Worm (Caenorhabditis elegans) whole organism, early embryonic: ENCODE results near the gene lipl-4.
A peak's percentile ranks its signal among the peaks of the same experiment; 100 is the strongest.

ENCODE experiments used
- B0310.2 ChIP-seq: sonication (generic microtip); optimal IDR thresholded peaks from 2 replicates; lab custom pipeline; 2016; ENCODE audit warnings: mild to moderate bottlenecking, missing genetic modification characterization, missing compliant biosample characterization
- F13C5.2 ChIP-seq: sonication (generic microtip); optimal IDR thresholded peaks from 2 replicates; lab custom pipeline; 2017; ENCODE audit warnings: mild to moderate bottlenecking, missing genetic modification characterization, inconsistent platforms, missing compliant biosample characterization
- aly-1 ChIP-seq: sonication (generic microtip); optimal IDR thresholded peaks from 2 replicates; lab custom pipeline; 2016; ENCODE audit warnings: missing genetic modification characterization, missing compliant biosample characterization
- ama-1 ChIP-seq: fragments of 150-350 bp; optimal IDR thresholded peaks from 2 replicates; lab custom pipeline; 2014
- ceh-13 ChIP-seq: fragments of 200-800 bp; sonication (Bioruptor generic); optimal IDR thresholded peaks from 2 replicates; lab custom pipeline; 2018; ENCODE audit warnings: mild to moderate bottlenecking, missing genetic modification characterization, missing compliant biosample characterization
- ceh-36 ChIP-seq: sonication (generic microtip); optimal IDR thresholded peaks from 2 replicates; lab custom pipeline; 2016; ENCODE audit warnings: missing genetic modification characterization, inconsistent platforms, missing compliant biosample characterization
- ets-7 ChIP-seq: sonication (generic microtip); optimal IDR thresholded peaks from 2 replicates; lab custom pipeline; 2016; ENCODE audit warnings: missing genotype, missing genetic modification characterization, missing compliant biosample characterization
- flt-1 ChIP-seq: fragments of 200-800 bp; sonication (Bioruptor generic); IDR thresholded peaks from 2 replicates; pipeline ENCODE4 v1.3.6; 2022; ENCODE audit warnings: missing genetic modification characterization, missing compliant biosample characterization
- hmbx-1 ChIP-seq: sonication (generic microtip); optimal IDR thresholded peaks from 2 replicates; lab custom pipeline; 2016; ENCODE audit warnings: mild to moderate bottlenecking, missing genetic modification characterization, missing compliant biosample characterization
- hmg-4 ChIP-seq: fragments of 200-800 bp; sonication (Bioruptor generic); optimal IDR thresholded peaks from 2 replicates; lab custom pipeline; 2018; ENCODE audit warnings: mild to moderate bottlenecking, missing genetic modification characterization, missing compliant biosample characterization
- hnd-1 ChIP-seq: sonication (generic microtip); optimal IDR thresholded peaks from 2 replicates; lab custom pipeline; 2016; ENCODE audit warnings: missing genetic modification characterization, missing compliant biosample characterization
- pes-1 ChIP-seq: fragments of 200-800 bp; sonication (Bioruptor generic); IDR thresholded peaks from 2 replicates; pipeline ENCODE4 v1.3.6; 2022; ENCODE audit warnings: missing genetic modification reagents, missing genetic modification characterization, missing compliant biosample characterization
- scrt-1 ChIP-seq: fragments of 200-800 bp; sonication (Bioruptor generic); IDR thresholded peaks from 2 replicates; pipeline ENCODE4 v1.3.6; 2022; ENCODE audit warnings: missing genetic modification characterization, missing compliant biosample characterization
- sea-1 ChIP-seq: fragments of 200-800 bp; sonication (Bioruptor generic); conservative IDR thresholded peaks from 2 replicates; pipeline ENCODE4 v1.3.6; 2022; ENCODE audit warnings: missing genetic modification characterization, missing compliant biosample characterization
- tbx-11 ChIP-seq: fragments of 200-800 bp; sonication (Bioruptor generic); IDR thresholded peaks from 2 replicates; pipeline ENCODE4 v1.3.6; 2022; ENCODE audit warnings: missing genetic modification characterization, missing compliant biosample characterization
- tbx-37 ChIP-seq: fragments of 200-800 bp; sonication (Bioruptor generic); conservative IDR thresholded peaks from 2 replicates; pipeline ENCODE4 v1.3.6; 2022; ENCODE audit warnings: missing genetic modification reagents, missing genetic modification characterization, missing compliant biosample characterization
- tra-4 ChIP-seq: sonication (generic microtip); optimal IDR thresholded peaks from 2 replicates; lab custom pipeline; 2017; ENCODE audit warnings: missing genetic modification characterization, missing compliant biosample characterization

Gene lipl-4

DNA sequence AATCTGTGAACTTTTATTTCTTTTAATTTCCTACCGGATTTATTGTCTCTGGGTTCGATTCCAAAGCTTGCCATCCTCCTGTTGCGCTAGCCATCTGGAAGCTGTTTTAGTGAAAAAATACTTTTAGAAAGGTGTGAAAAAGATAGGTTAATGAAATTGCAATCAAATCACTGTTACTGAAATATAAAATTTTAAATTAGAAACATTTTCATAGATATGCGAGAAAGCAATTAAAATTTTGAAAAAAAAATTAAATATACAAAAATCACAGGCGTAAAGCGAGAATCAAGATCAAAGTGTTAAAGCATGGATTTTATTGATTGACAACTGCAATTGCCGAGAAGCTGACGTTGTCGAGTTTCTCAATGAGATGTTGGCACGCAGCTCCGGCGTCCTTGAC is 40.3 kb upstream of the lipl-4 start, which contains the start of gene ubh-2:
Gene ubh-2, minus strand, starts transcription at position 101 of the 400 bp plus-strand sequence.
- no peak for TF ChIP-seq hmbx-1 (tag; lab: Kevin White, UChicago)
- TF ChIP-seq aly-1: no peak
- no peak for TF ChIP-seq ceh-36
- TF ChIP-seq pes-1: no peak
- TF ChIP-seq tbx-37: no peak

DNA sequence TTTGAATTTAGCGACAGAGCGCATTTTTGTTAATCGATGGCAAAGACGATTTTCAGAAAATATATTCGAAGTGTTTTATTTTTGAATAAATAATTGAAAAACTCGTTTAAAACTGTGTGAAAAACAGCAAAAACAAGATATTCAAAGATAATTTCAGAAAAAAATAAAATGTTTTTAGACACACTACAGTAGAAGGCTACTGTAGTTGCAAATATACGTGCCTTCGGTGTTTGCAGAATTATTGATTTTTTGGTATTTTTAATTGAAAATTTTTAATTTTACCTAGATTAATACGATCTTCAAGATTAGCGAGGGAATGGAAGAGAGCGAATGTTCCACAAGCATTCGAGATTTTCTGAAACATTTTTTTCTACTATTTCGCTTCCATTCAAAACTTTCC is 39.3 kb upstream of the lipl-4 start:
- TF ChIP-seq tbx-37 (no peak), ama-1 (lab: Kevin White, UChicago) (no peak), ceh-36 (no peak), B0310.2 (tag; lab: Kevin White, UChicago) (no peak), tbx-11 (GFP tag; lab: Robert Waterston, UW) (no peak), hmg-4 (GFP tag; lab: Kevin White, UChicago) (no peak), ceh-13 (GFP tag; lab: Kevin White, UChicago) (no peak), scrt-1 (GFP tag; lab: Robert Waterston, UW) (no peak), sea-1 (GFP tag; lab: Robert Waterston, UW) (no peak), aly-1 (no peak), flt-1 (GFP tag; lab: Robert Waterston, UW) (no peak), ets-7 (no peak), hmbx-1 (tag; lab: Kevin White, UChicago) (no peak)

DNA sequence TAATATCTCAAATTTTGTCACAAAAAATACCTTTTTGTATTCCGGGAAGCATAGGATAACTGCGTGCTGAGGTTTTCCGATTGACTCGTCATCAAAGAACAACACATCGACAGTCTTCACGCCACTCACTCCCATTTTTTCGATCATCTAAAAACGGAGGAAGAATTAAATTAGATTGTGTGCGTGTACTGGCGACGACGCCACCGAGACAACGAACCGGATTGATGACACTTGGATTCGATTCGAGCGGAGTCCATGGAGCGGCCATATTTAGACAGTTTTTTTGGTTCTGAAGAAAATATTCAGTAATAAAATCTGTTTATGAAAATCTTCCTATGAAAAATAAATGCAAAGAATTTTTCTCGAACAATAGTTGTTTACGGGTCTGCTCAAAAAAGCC is 38.9 kb upstream of the lipl-4 start, which contains the start of gene ubh-1:
Gene ubh-1, minus strand, starts transcription at position 289 of the 400 bp plus-strand sequence.
- no peak for TF ChIP-seq tbx-11 (GFP tag; lab: Robert Waterston, UW)
- TF ChIP-seq pes-1: no peak
- TF ChIP-seq flt-1 (GFP tag; lab: Robert Waterston, UW): no peak
- TF ChIP-seq sea-1 (GFP tag; lab: Robert Waterston, UW): no peak

ce11 chrV:6513356-6513755 is 36.6 kb upstream of the lipl-4 start:
- TF ChIP-seq sea-1 (GFP tag; lab: Robert Waterston, UW) (no peak), ceh-36 (no peak), aly-1 (no peak), hmbx-1 (tag; lab: Kevin White, UChicago) (no peak), ama-1 (lab: Kevin White, UChicago) (no peak), hmg-4 (GFP tag; lab: Kevin White, UChicago) (peak; percentile 27), pes-1 (0 out of 2 replicates have a peak, but pooled peaks have one; percentile 44), hnd-1 (no peak), tbx-37 (no peak), ets-7 (no peak)

- TF ChIP-seq ceh-36 (no peak), hnd-1 (no peak), tra-4 (no peak), B0310.2 (tag; lab: Kevin White, UChicago) (no peak)
Observed at ce11 chrV:6513786-6514430, 36.1 kb upstream of the lipl-4 start.

ce11 chrV:6514887-6515324 is 35.1 kb upstream of the lipl-4 start, which contains the start of gene dpy-11:
Gene dpy-11, minus strand, starts transcription at chrV:6515240.
- TF ChIP-seq B0310.2 (tag; lab: Kevin White, UChicago): no peak
- TF ChIP-seq hmbx-1 (tag; lab: Kevin White, UChicago): no peak
- TF ChIP-seq ama-1 (lab: Kevin White, UChicago): no peak
- no peak for TF ChIP-seq scrt-1 (GFP tag; lab: Robert Waterston, UW)
- TF ChIP-seq pes-1: no peak
- TF ChIP-seq F13C5.2: no peak
- no peak for TF ChIP-seq ceh-36
- no peak for TF ChIP-seq hnd-1
- no peak for TF ChIP-seq tbx-37
- TF ChIP-seq sea-1 (GFP tag; lab: Robert Waterston, UW): no peak
- no peak for TF ChIP-seq tbx-11 (GFP tag; lab: Robert Waterston, UW)
- TF ChIP-seq hmg-4 (GFP tag; lab: Kevin White, UChicago): no peak
- TF ChIP-seq ets-7: no peak
- TF ChIP-seq flt-1 (GFP tag; lab: Robert Waterston, UW): no peak
- no peak for TF ChIP-seq aly-1
- no peak for TF ChIP-seq ceh-13 (GFP tag; lab: Kevin White, UChicago)
- TF ChIP-seq tra-4: no peak

- no peak for TF ChIP-seq sea-1 (GFP tag; lab: Robert Waterston, UW)
- TF ChIP-seq hnd-1: no peak
- TF ChIP-seq tra-4: no peak
- no peak for TF ChIP-seq tbx-37
- no peak for TF ChIP-seq aly-1
- no peak for TF ChIP-seq ama-1 (lab: Kevin White, UChicago)
Observed at ce11 chrV:6515344-6515743, 34.6 kb upstream of the lipl-4 start.

DNA sequence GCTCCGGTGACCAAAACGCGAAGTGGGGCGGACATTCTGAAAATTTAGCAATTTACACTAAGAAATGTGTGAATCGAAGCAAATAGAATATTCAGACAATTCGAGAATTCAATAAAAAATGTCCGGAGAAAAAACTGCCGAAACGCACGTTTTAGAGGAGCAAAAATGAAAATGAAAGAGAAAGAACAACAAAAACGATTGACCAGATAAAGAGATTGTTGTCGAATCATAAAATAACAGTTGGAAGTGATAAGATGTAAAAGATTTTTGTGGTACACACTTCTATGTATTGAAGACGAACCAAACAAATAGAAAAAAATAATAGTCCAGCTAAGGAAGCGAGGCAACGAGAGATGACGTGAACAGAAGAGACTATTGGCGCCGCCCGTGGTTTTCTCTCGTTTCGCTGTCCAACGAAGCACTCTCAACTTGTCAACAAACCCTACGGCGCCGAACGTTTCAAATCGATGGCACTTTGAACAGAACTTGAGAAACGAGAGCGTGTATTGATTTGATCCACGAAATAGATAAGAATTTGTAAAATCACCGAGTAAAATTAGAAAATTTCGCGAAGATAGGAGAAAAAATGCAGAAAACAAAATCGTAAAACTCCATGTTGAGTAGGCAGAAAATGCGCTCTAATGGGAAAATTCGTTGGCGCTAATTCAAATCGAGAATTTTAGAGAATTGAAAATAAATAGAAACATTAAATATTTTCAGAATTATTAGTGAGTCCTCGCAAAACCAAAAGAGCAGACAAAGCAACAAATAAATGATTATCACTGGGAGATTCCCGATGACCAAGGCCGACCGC is 33.3 kb upstream of the lipl-4 start, which contains the start of gene mdh-1:
Gene mdh-1, minus strand, starts transcription at position 36 of the 814 bp plus-strand sequence.
- TF ChIP-seq aly-1 (no peak), tra-4 (no peak), hmbx-1 (tag; lab: Kevin White, UChicago) (no peak), tbx-11 (GFP tag; lab: Robert Waterston, UW) (no peak), tbx-37 (no peak), sea-1 (GFP tag; lab: Robert Waterston, UW) (no peak), flt-1 (GFP tag; lab: Robert Waterston, UW) (no peak), F13C5.2 (no peak), hmg-4 (GFP tag; lab: Kevin White, UChicago) (no peak), pes-1 (no peak), B0310.2 (tag; lab: Kevin White, UChicago) (no peak), ceh-36 (no peak), hnd-1 (no peak), ama-1 (lab: Kevin White, UChicago) (no peak)
